Worm (Caenorhabditis elegans): ENCODE measurements around the gene ZK632.12.

DNA sequence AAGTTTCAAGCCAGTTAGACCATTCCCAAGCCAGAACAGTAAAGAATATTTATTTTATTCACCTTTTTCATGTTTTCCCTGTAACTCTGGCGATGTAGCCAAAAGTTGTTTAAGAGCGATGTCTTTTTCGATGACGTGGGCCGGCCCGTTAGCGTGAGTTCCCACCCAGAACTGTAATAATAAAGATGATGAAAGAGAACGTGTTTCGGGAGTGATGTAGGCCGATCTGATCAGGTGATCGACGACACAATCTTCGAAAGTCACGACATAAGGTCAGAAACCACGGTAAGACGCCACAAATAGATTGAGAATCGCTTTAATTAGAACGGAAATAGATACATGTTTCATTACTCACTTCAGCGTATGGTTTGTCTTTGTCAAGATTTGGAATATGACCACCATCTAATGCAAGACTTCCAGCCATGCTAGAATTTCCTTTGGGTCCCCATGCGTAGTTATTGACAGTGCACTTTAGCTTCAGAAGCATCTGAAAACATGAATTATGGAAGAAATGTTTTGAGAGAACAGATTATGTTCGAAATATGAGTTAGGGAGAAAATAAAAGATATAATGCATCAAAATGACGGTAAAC is 23.5 kb upstream of the ZK632.12 start, which contains the start of gene ZK632.4:
- TF ChIP-seq attf-5 (GFP tag; optimal IDR thresholded peaks at IDR 0.05) (no peak), ama-1 (optimal IDR thresholded peaks at IDR 0.05) (no peak), ama-1 (GFP tag; optimal IDR thresholded peaks at IDR 0.05) (no peak), B0019.2 (GFP tag; conservative IDR thresholded peaks at IDR 0.05) (no peak), him-1 (tag; optimal IDR thresholded peaks at IDR 0.05) (no peak), snpc-4 (GFP tag; optimal IDR thresholded peaks at IDR 0.05) (no peak), snpc-4 (tag; optimal IDR thresholded peaks at IDR 0.05) (no peak), hsf-1 (GFP tag; IDR thresholded peaks at IDR 0.05) (no peak), F49E8.2 (tag; optimal IDR thresholded peaks at IDR 0.05; ENCODE audit: insufficient read depth) (no peak), D2030.7 (GFP tag; IDR thresholded peaks at IDR 0.05) (no peak), unc-62 (GFP tag; optimal IDR thresholded peaks at IDR 0.05) (no peak), repo-1 (tag; optimal IDR thresholded peaks at IDR 0.05) (no peak), Y56A3A.18 (GFP tag; IDR thresholded peaks at IDR 0.05) (no peak)

Data from whole organism, young adult.